Worm (Caenorhabditis elegans) whole organism, late embryonic: ENCODE measurements around the gene rpn-2.
"Not testable (repeated sequence)": the region's sequence is repeated elsewhere in the genome, so short reads cannot be mapped to it uniquely, and the experiment has no call there.

Source experiments
- ahr-1 ChIP-seq: sonication (generic microtip); optimal IDR thresholded peaks from 2 replicates; lab custom pipeline; 2016; ENCODE audit warnings: missing genetic modification characterization, missing compliant biosample characterization
- ceh-9 ChIP-seq: sonication (generic microtip); optimal IDR thresholded peaks from 2 replicates; lab custom pipeline; 2016; ENCODE audit warnings: mild to moderate bottlenecking, missing genetic modification characterization, inconsistent platforms, missing compliant biosample characterization
- dve-1 ChIP-seq: sonication (generic microtip); optimal IDR thresholded peaks from 2 replicates; lab custom pipeline; 2017; ENCODE audit warnings: antibody characterized with exemption, mild to moderate bottlenecking, missing genetic modification characterization, missing compliant biosample characterization
- fax-1 ChIP-seq: sonication (generic microtip); optimal IDR thresholded peaks from 2 replicates; lab custom pipeline; 2016; ENCODE audit warnings: missing genotype, missing genetic modification characterization, missing compliant biosample characterization
- madf-2 ChIP-seq: sonication (generic microtip); optimal IDR thresholded peaks from 2 replicates; lab custom pipeline; 2017; ENCODE audit warnings: missing genetic modification characterization, missing compliant biosample characterization
- nfya-1 ChIP-seq: sonication (generic microtip); optimal IDR thresholded peaks from 2 replicates; lab custom pipeline; 2017; ENCODE audit warnings: missing genetic modification characterization, mild to moderate bottlenecking, missing compliant biosample characterization, antibody characterized with exemption, moderate library complexity
- pha-4 ChIP-seq: fragments of 150-350 bp; optimal IDR thresholded peaks from 2 replicates; lab custom pipeline; 2018; ENCODE audit warnings: missing biosample characterization, missing genetic modification reagents, missing genetic modification characterization
- pqm-1 ChIP-seq: sonication (generic microtip); optimal IDR thresholded peaks from 2 replicates; lab custom pipeline; 2016; ENCODE audit warnings: missing genetic modification characterization, missing compliant biosample characterization
- zip-5 ChIP-seq: sonication (generic microtip); optimal IDR thresholded peaks from 2 replicates; lab custom pipeline; 2016; ENCODE audit warnings: missing genetic modification characterization, missing compliant biosample characterization

DNA sequence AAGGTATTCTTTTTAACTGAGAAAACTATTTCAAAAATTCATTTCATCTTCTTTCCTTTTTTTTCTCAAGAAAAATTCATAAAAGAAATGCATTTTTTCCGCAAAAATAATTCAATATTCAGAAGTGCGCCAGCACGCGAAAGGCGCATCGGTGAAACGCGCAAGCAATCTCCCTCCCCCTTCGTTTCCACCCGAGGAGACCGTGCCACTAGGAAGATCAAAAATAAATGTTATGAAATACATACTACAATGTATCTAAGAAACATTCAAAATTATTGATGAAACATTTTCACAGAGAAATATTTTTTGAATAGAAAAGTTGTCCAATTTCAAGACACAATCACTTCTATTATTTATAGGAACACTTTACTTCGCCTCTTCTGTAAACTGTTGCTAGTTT is 11.0 kb upstream of the rpn-2 start:
- TF ChIP-seq zip-5; fax-1; ceh-9 (tag; lab: Kevin White, UChicago); madf-2; pqm-1 (tag; lab: Kevin White, UChicago); dve-1; nfya-1; pha-4; ahr-1: not testable (repeated sequence)
